Worm (Caenorhabditis elegans) whole organism, L1 larva: ENCODE results near the gene sec-24.1.

ENCODE experiments used
- C34B4.2 ChIP-seq: sonication (generic microtip); optimal IDR thresholded peaks from 2 replicates; lab custom pipeline; 2017; ENCODE audit warnings: mild to moderate bottlenecking, missing genetic modification characterization, missing compliant biosample characterization
- aha-1 ChIP-seq: fragments of 150-350 bp; optimal IDR thresholded peaks from 2 replicates; lab custom pipeline; 2014; ENCODE audit warnings: missing biosample characterization, missing genetic modification characterization
- alr-1 ChIP-seq: fragments of 200-800 bp; sonication (Bioruptor generic); optimal IDR thresholded peaks from 2 replicates; lab custom pipeline; 2018; ENCODE audit warnings: borderline replicate concordance, mild to moderate bottlenecking, missing genetic modification characterization, missing compliant biosample characterization
- aly-2 ChIP-seq: fragments of 150-350 bp; optimal IDR thresholded peaks from 2 replicates; lab custom pipeline; 2014; ENCODE audit warnings: missing biosample characterization, missing genetic modification characterization
- ama-1 ChIP-seq: fragments of 150-350 bp; optimal IDR thresholded peaks from 2 replicates; lab custom pipeline; 2014
- blmp-1 ChIP-seq: fragments of 150-350 bp; optimal IDR thresholded peaks from 2 replicates; lab custom pipeline; 2014; ENCODE audit warnings: missing biosample characterization, missing genetic modification characterization
- ceh-8 ChIP-seq: fragments of 200-800 bp; sonication (Bioruptor generic); optimal IDR thresholded peaks from 2 replicates; lab custom pipeline; 2018; ENCODE audit warnings: mild to moderate bottlenecking, missing genetic modification characterization, moderate library complexity, missing compliant biosample characterization
- ceh-88 ChIP-seq: fragments of 200-800 bp; sonication (Bioruptor generic); IDR thresholded peaks from 2 replicates; pipeline ENCODE4 v1.3.6; 2022; ENCODE audit warnings: missing genetic modification characterization, missing compliant biosample characterization
- ceh-90 ChIP-seq: sonication (generic microtip); optimal IDR thresholded peaks from 2 replicates; lab custom pipeline; 2016; ENCODE audit warnings: missing genetic modification characterization, missing compliant biosample characterization
- ces-1 ChIP-seq: fragments of 150-350 bp; optimal IDR thresholded peaks from 2 replicates; lab custom pipeline; 2014; ENCODE audit warnings: missing biosample characterization, missing genetic modification reagents, missing genetic modification characterization
- dsc-1 ChIP-seq: sonication (generic microtip); optimal IDR thresholded peaks from 2 replicates; lab custom pipeline; 2016; ENCODE audit warnings: mild to moderate bottlenecking, missing genetic modification characterization, missing compliant biosample characterization
- efl-1 ChIP-seq, 4 experiments: fragments of 150-350 bp; optimal IDR thresholded peaks in 3 of 4; peaks in 1 of 4; 1 replicate in 1 of 4; 2 replicates in 3 of 4; lab custom pipeline; 2014; ENCODE audit warnings: missing biosample characterization in 2 of 4, missing genetic modification characterization in 2 of 4, missing genetic modification reagents in 2 of 4
- efl-3 ChIP-seq: fragments of 200-800 bp; sonication (Bioruptor generic); optimal IDR thresholded peaks from 2 replicates; lab custom pipeline; 2018; ENCODE audit warnings: mild to moderate bottlenecking, missing genetic modification characterization, missing compliant biosample characterization
- elt-2 ChIP-seq: sonication (generic microtip); optimal IDR thresholded peaks from 2 replicates; lab custom pipeline; 2016; ENCODE audit warnings: missing genetic modification characterization, mild to moderate bottlenecking, inconsistent platforms, missing compliant biosample characterization, missing genetic modification reagents
- fkh-10 ChIP-seq: sonication (generic microtip); optimal IDR thresholded peaks from 2 replicates; lab custom pipeline; 2017; ENCODE audit warnings: missing biosample characterization, missing genetic modification reagents, missing genetic modification characterization
- fos-1 ChIP-seq: fragments of 150-350 bp; optimal IDR thresholded peaks from 2 replicates; lab custom pipeline; 2014; ENCODE audit warnings: missing biosample characterization, missing genetic modification characterization
- grh-1 ChIP-seq: fragments of 200-800 bp; sonication (Bioruptor generic); IDR thresholded peaks from 2 replicates; pipeline ENCODE4 v1.3.6; 2022; ENCODE audit warnings: missing genetic modification reagents, missing genetic modification characterization, missing compliant biosample characterization
- hlh-17 ChIP-seq: fragments of 200-800 bp; sonication (Bioruptor generic); optimal IDR thresholded peaks from 2 replicates; lab custom pipeline; 2018; ENCODE audit warnings: missing genetic modification characterization, mild to moderate bottlenecking, missing compliant biosample characterization, moderate library complexity, borderline replicate concordance
- lin-14 ChIP-seq: fragments of 200-800 bp; sonication (Bioruptor generic); optimal IDR thresholded peaks from 2 replicates; lab custom pipeline; 2018; ENCODE audit warnings: mild to moderate bottlenecking, missing genetic modification characterization, moderate library complexity, missing compliant biosample characterization
- lin-15B ChIP-seq: fragments of 150-350 bp; sonication (generic microtip); optimal IDR thresholded peaks from 3 replicates; lab custom pipeline; 2014; ENCODE audit warnings: missing biosample characterization, missing genetic modification characterization
- lin-35 ChIP-seq, 2 experiments: fragments of 150-350 bp; optimal IDR thresholded peaks; 2 replicates each; lab custom pipeline; 2014; ENCODE audit warnings: missing biosample characterization in 2 of 2, missing genetic modification characterization in 2 of 2, missing genetic modification reagents in 2 of 2
- lin-39 ChIP-seq: fragments of 150-350 bp; optimal IDR thresholded peaks from 2 replicates; lab custom pipeline; 2014; ENCODE audit warnings: missing biosample characterization, missing genetic modification reagents, missing genetic modification characterization
- lsy-2 ChIP-seq, 2 experiments: fragments of 150-350 bp; optimal IDR thresholded peaks; 2 replicates each; lab custom pipeline; 2014; ENCODE audit warnings: missing biosample characterization in 2 of 2, missing genetic modification characterization in 2 of 2
- mdl-1 ChIP-seq, 2 experiments: fragments of 150-350 bp; optimal IDR thresholded peaks; 2 replicates each; lab custom pipeline; 2014 to 2017; ENCODE audit warnings: missing biosample characterization in 2 of 2, missing genetic modification characterization in 2 of 2, inconsistent platforms in 1 of 2
- mef-2 ChIP-seq: fragments of 150-350 bp; optimal IDR thresholded peaks from 2 replicates; lab custom pipeline; 2014; ENCODE audit warnings: missing biosample characterization, missing genetic modification characterization
- nhr-19 ChIP-seq: fragments of 200-800 bp; sonication (Bioruptor generic); conservative IDR thresholded peaks from 2 replicates; pipeline ENCODE4 v1.3.6; 2022; ENCODE audit warnings: missing genetic modification characterization, missing compliant biosample characterization
- nhr-20 ChIP-seq: sonication (generic microtip); optimal IDR thresholded peaks from 2 replicates; lab custom pipeline; 2016; ENCODE audit warnings: mild to moderate bottlenecking, missing genetic modification characterization, missing compliant biosample characterization
- nhr-28 ChIP-seq: fragments of 150-350 bp; optimal IDR thresholded peaks from 2 replicates; lab custom pipeline; 2014; ENCODE audit warnings: missing biosample characterization, missing genetic modification characterization
- nhr-47 ChIP-seq: sonication (generic microtip); optimal IDR thresholded peaks from 2 replicates; lab custom pipeline; 2016; ENCODE audit warnings: mild to moderate bottlenecking, missing genetic modification characterization, moderate library complexity, missing compliant biosample characterization
- nhr-76 ChIP-seq: sonication (generic microtip); optimal IDR thresholded peaks from 2 replicates; lab custom pipeline; 2017; ENCODE audit warnings: missing biosample characterization, missing genetic modification characterization
- nhr-85 ChIP-seq: sonication (generic microtip); peaks from one replicate; lab custom pipeline; 2016; ENCODE audit warnings: missing genetic modification characterization, inconsistent platforms, missing compliant biosample characterization
- pag-3 ChIP-seq: sonication (generic microtip); optimal IDR thresholded peaks from 2 replicates; lab custom pipeline; 2017; ENCODE audit warnings: missing genetic modification characterization, mild to moderate bottlenecking, missing compliant biosample characterization, antibody characterized with exemption, borderline replicate concordance; ENCODE audit not compliant: insufficient read depth
- pax-3 ChIP-seq: fragments of 200-800 bp; sonication (Bioruptor generic); optimal IDR thresholded peaks from 2 replicates; lab custom pipeline; 2018; ENCODE audit warnings: mild to moderate bottlenecking, missing genetic modification characterization, moderate library complexity, missing compliant biosample characterization
- pqm-1 ChIP-seq: sonication (generic microtip); optimal IDR thresholded peaks from 3 replicates; lab custom pipeline; 2017; ENCODE audit warnings: missing biosample characterization, missing genetic modification characterization
- rnt-1 ChIP-seq: sonication (generic microtip); optimal IDR thresholded peaks from 2 replicates; lab custom pipeline; 2016; ENCODE audit warnings: mild to moderate bottlenecking, missing genetic modification characterization, moderate library complexity, missing compliant biosample characterization
- skn-1 ChIP-seq: fragments of 150-350 bp; optimal IDR thresholded peaks from 2 replicates; lab custom pipeline; 2014; ENCODE audit warnings: missing biosample characterization, missing genetic modification characterization
- snu-23 ChIP-seq: sonication (generic microtip); optimal IDR thresholded peaks from 2 replicates; lab custom pipeline; 2016; ENCODE audit warnings: missing genetic modification characterization, missing compliant biosample characterization
- sox-4 ChIP-seq: sonication (generic microtip); optimal IDR thresholded peaks from 2 replicates; lab custom pipeline; 2016; ENCODE audit warnings: missing genetic modification characterization, missing compliant biosample characterization
- sptf-1 ChIP-seq: fragments of 150-350 bp; optimal IDR thresholded peaks from 2 replicates; lab custom pipeline; 2014; ENCODE audit warnings: missing biosample characterization, missing genetic modification characterization
- sup-37 ChIP-seq: fragments of 200-800 bp; sonication (Bioruptor generic); optimal IDR thresholded peaks from 2 replicates; lab custom pipeline; 2018; ENCODE audit warnings: mild to moderate bottlenecking, missing genetic modification characterization, missing compliant biosample characterization
- tbx-2 ChIP-seq: sonication (generic microtip); optimal IDR thresholded peaks from 2 replicates; lab custom pipeline; 2016; ENCODE audit warnings: missing genetic modification characterization, missing compliant biosample characterization
- tlp-1 ChIP-seq: fragments of 150-350 bp; optimal IDR thresholded peaks from 2 replicates; lab custom pipeline; 2014; ENCODE audit warnings: missing biosample characterization, missing genetic modification characterization
- unc-130 ChIP-seq: fragments of 150-350 bp; optimal IDR thresholded peaks from 2 replicates; lab custom pipeline; 2017; ENCODE audit warnings: missing biosample characterization, missing genetic modification characterization, inconsistent platforms
- unc-98 ChIP-seq: fragments of 200-800 bp; sonication (Bioruptor generic); IDR thresholded peaks from 2 replicates; pipeline ENCODE4 v1.3.6; 2022; ENCODE audit warnings: missing genetic modification characterization, missing compliant biosample characterization
- vab-15 ChIP-seq: sonication (generic microtip); optimal IDR thresholded peaks from 2 replicates; lab custom pipeline; 2017; ENCODE audit warnings: missing genotype, mild to moderate bottlenecking, missing genetic modification characterization, missing compliant biosample characterization
- zag-1 ChIP-seq: fragments of 150-350 bp; optimal IDR thresholded peaks from 2 replicates; lab custom pipeline; 2014; ENCODE audit warnings: missing biosample characterization, missing genetic modification characterization
- zip-4 ChIP-seq: fragments of 200-800 bp; sonication (Bioruptor generic); optimal IDR thresholded peaks from 2 replicates; lab custom pipeline; 2018; ENCODE audit warnings: mild to moderate bottlenecking, missing genetic modification characterization, moderate library complexity, missing compliant biosample characterization

Gene sec-24.1

DNA sequence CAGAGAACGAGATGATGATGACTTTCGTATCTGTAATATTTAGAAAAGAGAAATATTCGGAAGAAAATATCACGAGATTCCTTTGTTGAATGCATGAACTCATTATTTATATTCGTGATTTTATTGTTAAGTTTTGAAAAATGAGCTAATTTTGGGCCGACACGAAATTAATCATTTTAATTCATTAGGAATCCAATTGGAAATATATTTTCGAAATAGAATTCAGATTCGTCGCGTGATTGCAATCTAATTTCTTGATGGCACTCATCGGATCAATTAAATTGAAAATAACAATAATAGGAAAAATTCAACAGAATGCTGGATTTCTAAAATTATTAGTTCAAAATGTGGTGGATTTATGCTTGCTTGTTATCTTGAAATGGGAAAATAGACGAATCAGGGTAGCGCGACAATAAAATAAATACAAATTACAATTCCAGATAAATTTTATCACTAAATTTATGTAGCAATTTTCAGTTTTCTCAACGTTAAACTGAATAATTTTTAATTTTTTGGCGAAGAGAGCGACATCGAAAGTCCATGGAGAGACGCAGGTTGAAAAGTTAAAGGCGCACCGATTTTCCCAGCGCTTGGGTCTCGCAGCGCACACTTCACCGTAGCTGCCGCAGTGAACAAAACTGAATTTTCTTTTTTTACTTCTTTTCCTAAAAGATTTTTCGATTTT is 35.9 kb upstream of the sec-24.1 start (continued):
- TF ChIP-seq alr-1 (no peak), sptf-1 (tag; lab: Kevin White, UChicago) (no peak), snu-23 (peak; percentile 82), C34B4.2 (tag; lab: Kevin White, UChicago) (no peak), aha-1 (no peak), pag-3 (no peak), tlp-1 (no peak), vab-15 (tag; lab: Kevin White, UChicago) (no peak), sox-4 (tag; lab: Kevin White, UChicago) (no peak), mef-2 (peak; percentile 6), blmp-1 (tag; lab: Kevin White, UChicago) (peak; percentile 68), mdl-1 (tag; optimal IDR thresholded peaks at IDR 0.05; lab: Kevin White, UChicago) (peak in 1 of 2 experiments; percentile 60), unc-130 (tag; lab: Kevin White, UChicago) (peak; percentile 56), efl-1 (optimal IDR thresholded peaks at IDR 0.05; lab: Kevin White, UChicago) (peak; percentile 76 to 84), efl-1 (GFP tag; optimal IDR thresholded peaks at IDR 0.05 in 1 of 2; lab: Kevin White, UChicago) (peak; percentile 71 to 97), ceh-88 (GFP tag; lab: Robert Waterston, UW) (no peak), grh-1 (GFP tag; lab: Robert Waterston, UW) (peak; percentile 48), nhr-85 (tag; lab: Kevin White, UChicago) (peak; percentile 92)

DNA sequence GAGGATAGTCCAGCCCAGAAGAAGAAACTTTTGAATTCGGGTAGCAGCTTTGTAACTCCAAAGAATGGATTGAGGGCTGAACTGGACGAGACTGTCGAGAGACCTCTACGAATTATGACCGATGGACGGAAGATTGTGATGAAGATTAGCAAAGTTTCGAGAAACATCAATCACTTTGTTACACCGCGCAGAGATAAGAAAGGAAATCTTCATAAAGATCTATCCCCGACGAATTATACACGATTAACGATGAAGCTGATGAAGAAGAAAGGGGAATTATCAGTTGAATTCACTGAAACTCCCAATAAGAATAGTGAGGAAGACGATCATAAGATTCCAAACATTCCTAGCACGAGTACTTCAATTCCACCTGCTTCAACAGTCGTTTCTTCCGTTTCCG is 33.7 kb upstream of the sec-24.1 start:
- TF ChIP-seq blmp-1 (tag; lab: Kevin White, UChicago), result peak; percentile 27
- peak; percentile 3 for TF ChIP-seq rnt-1 (tag; lab: Kevin White, UChicago)
- TF ChIP-seq pqm-1, result no peak

DNA sequence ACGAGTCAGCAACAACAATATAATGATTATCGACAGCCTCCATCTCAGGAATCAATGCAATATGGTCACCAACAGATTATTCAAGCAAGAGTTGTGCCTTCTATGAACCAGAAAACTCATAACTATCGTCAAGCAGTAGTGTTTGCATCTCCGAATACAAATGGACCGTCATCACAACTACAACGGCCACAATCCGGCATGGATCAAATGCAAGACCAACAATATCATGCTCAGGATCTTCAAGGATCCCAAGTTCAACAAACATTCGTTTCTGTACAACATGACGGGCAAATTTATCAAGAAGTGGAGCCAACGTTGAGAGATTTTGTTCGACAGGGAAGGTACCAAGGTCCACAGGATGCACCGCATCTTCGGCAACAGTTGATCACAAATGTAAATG is 31.1 kb upstream of the sec-24.1 start:
- no peak for TF ChIP-seq lin-14 (GFP tag; lab: Kevin White, UChicago)
- no peak for TF ChIP-seq fkh-10 (GFP tag; lab: Kevin White, UChicago)
- TF ChIP-seq lin-39 (tag; lab: Kevin White, UChicago), result no peak
- TF ChIP-seq nhr-47, result no peak
- TF ChIP-seq nhr-76 (tag; lab: Kevin White, UChicago), result no peak
- no peak for TF ChIP-seq fos-1
- no peak for TF ChIP-seq snu-23
- no peak for TF ChIP-seq efl-3 (GFP tag; lab: Kevin White, UChicago)
- TF ChIP-seq tlp-1, result no peak
- no peak for TF ChIP-seq ceh-90 (tag; lab: Kevin White, UChicago)
- TF ChIP-seq hlh-17 (GFP tag; lab: Kevin White, UChicago), result no peak
- no peak for TF ChIP-seq zag-1 (tag; lab: Kevin White, UChicago)
- TF ChIP-seq tbx-2, result no peak
- no peak for TF ChIP-seq nhr-28 (tag; lab: Kevin White, UChicago)
- no peak for TF ChIP-seq dsc-1 (tag; lab: Kevin White, UChicago)
- TF ChIP-seq sup-37, result no peak

DNA sequence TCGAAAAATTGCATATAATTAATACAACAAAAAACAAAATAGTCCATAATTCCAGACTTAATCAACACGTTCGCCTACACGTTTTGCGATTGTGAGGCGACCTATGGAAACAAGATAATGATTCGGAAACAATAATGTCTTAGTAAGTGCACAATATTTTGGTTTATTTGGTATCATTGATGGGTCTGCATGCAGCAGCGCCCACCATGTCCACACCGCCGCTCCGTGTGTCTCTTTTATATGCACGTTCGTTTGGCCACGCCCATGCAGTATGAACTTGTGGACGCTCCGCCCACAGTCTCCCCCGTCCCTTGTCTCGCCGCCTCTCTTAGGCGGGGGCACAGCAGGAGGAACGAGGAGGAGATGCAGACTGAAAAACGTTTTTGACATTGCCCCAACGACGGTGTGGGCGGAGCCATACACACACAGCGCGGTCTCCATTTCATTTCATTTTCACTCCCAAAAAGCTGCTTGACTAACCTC is 28.2 kb upstream of the sec-24.1 start, which contains the start of gene mig-38:
mig-38 (plus strand) TSS at position 54 of the 483 bp plus-strand sequence.
- TF ChIP-seq tbx-2, result peak; percentile 14
- TF ChIP-seq elt-2 (tag; lab: Kevin White, UChicago), result peak; percentile 25
- peak; percentile 37 to 46 for TF ChIP-seq lin-35 (GFP tag; optimal IDR thresholded peaks at IDR 0.05; lab: Kevin White, UChicago)
- no peak for TF ChIP-seq alr-1
- TF ChIP-seq vab-15 (tag; lab: Kevin White, UChicago), result no peak
- TF ChIP-seq nhr-19 (GFP tag; lab: Robert Waterston, UW), result peak; percentile 18; the same call in 1 of the 2 replicates
- TF ChIP-seq skn-1 (tag; lab: Kevin White, UChicago), result peak; percentile 13
- TF ChIP-seq ama-1, result peak; percentile 93
- TF ChIP-seq ceh-8 (GFP tag; lab: Kevin White, UChicago), result no peak
- TF ChIP-seq mdl-1 (tag; optimal IDR thresholded peaks at IDR 0.05; lab: Kevin White, UChicago), result peak in 1 of 2 experiments; percentile 43
- TF ChIP-seq nhr-85 (tag; lab: Kevin White, UChicago), result peak; percentile 65
- no peak for TF ChIP-seq lin-15B (tag; lab: Kevin White, UChicago)
- no peak for TF ChIP-seq C34B4.2 (tag; lab: Kevin White, UChicago)
- TF ChIP-seq aly-2 (tag; lab: Kevin White, UChicago), result peak; percentile 19
- no peak for TF ChIP-seq pax-3 (tag; lab: Kevin White, UChicago)
- peak; percentile 70 for TF ChIP-seq nhr-20
- TF ChIP-seq ces-1 (GFP tag; lab: Kevin White, UChicago), result no peak
- TF ChIP-seq lsy-2 (tag; optimal IDR thresholded peaks at IDR 0.05; lab: Kevin White, UChicago), result peak; percentile 34 to 42
- TF ChIP-seq lin-39 (tag; lab: Kevin White, UChicago), result no peak
- TF ChIP-seq zip-4, result no peak
- no peak for TF ChIP-seq unc-98 (GFP tag; lab: Robert Waterston, UW)
